Fruit fly (Drosophila melanogaster) whole organism, adult: ENCODE results near the gene CG43078.

Experiments
- CG11617 ChIP-seq: fragments of 200-800 bp; sonication (Bioruptor generic); optimal IDR thresholded peaks from 2 replicates; lab custom pipeline; 2017; ENCODE audit warnings: mild to moderate bottlenecking, missing biosample characterization, missing genetic modification reagents, missing genetic modification characterization
- CG14711 ChIP-seq: fragments of 200-800 bp; sonication (Bioruptor generic); optimal IDR thresholded peaks from 2 replicates; lab custom pipeline; 2018; ENCODE audit warnings: missing biosample characterization, mild to moderate bottlenecking, missing genetic modification characterization, moderate library complexity
- CG33017 ChIP-seq: fragments of 200-800 bp; sonication (Bioruptor generic); optimal IDR thresholded peaks from 2 replicates; lab custom pipeline; 2018; ENCODE audit warnings: missing biosample characterization, mild to moderate bottlenecking, missing genetic modification characterization, moderate library complexity
- CG7045 ChIP-seq: fragments of 200-800 bp; sonication (Bioruptor generic); optimal IDR thresholded peaks from 2 replicates; lab custom pipeline; 2017; ENCODE audit warnings: missing biosample characterization, mild to moderate bottlenecking, missing genetic modification characterization
- CG7101 ChIP-seq: fragments of 200-800 bp; sonication (Bioruptor generic); optimal IDR thresholded peaks from 2 replicates; lab custom pipeline; 2018; ENCODE audit warnings: missing biosample characterization, mild to moderate bottlenecking, missing genetic modification characterization, moderate library complexity
- Crg-1 ChIP-seq: fragments of 200-800 bp; sonication (Bioruptor generic); optimal IDR thresholded peaks from 2 replicates; lab custom pipeline; 2016; ENCODE audit warnings: missing biosample characterization, missing genetic modification characterization
- Hr96 ChIP-seq: fragments of 200-800 bp; sonication (Bioruptor generic); optimal IDR thresholded peaks from 2 replicates; lab custom pipeline; 2016; ENCODE audit warnings: missing biosample characterization, missing genetic modification characterization
- ovo ChIP-seq: fragments of 200-800 bp; sonication (Bioruptor generic); optimal IDR thresholded peaks from 2 replicates; lab custom pipeline; 2016; ENCODE audit warnings: missing biosample characterization, missing genetic modification characterization
- tj ChIP-seq: fragments of 200-800 bp; sonication (Bioruptor generic); optimal IDR thresholded peaks from 3 replicates; lab custom pipeline; 2017; ENCODE audit warnings: missing biosample characterization, mild to moderate bottlenecking, missing genetic modification characterization, moderate library complexity
- toe ChIP-seq: fragments of 200-800 bp; sonication (Bioruptor generic); optimal IDR thresholded peaks from 2 replicates; lab custom pipeline; 2016; ENCODE audit warnings: missing biosample characterization, missing genetic modification characterization

DNA sequence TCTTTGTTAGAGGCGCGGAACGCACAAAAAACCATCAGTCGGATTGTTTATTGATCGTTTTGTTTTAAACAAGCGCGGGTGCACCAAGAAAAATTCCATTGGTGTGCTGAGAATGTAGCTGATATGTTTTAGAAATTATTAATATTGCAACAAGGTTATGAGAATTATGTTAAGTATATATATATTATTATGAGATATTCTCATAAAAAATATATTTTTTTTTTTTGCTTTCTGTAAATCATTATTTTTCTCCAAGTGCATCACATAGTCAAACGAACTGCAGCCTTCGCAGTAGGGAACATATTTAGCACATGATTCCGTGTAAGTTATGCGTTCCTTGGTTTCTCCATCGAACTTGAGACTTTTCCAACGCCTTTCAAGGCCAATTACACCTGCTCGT, 52.4 kb downstream of the CG43078 start:
- TF ChIP-seq CG11617 (no peak), tj (GFP tag; lab: Kevin White, UChicago) (no peak), CG14711 (tag; lab: Kevin White, UChicago) (no peak), CG7045 (no peak), ovo (GFP tag; lab: Kevin White, UChicago) (no peak), CG33017 (tag; lab: Kevin White, UChicago) (no peak), Crg-1 (GFP tag; lab: Kevin White, UChicago) (no peak), CG7101 (tag; lab: Kevin White, UChicago) (no peak), toe (GFP tag; lab: Kevin White, UChicago) (no peak), Hr96 (no peak)
